Fruit fly (Drosophila melanogaster): ENCODE data around the gene Gprk2.
A peak's percentile ranks its signal among the peaks of the same experiment; 100 is the strongest.

Gene Gprk2

DNA sequence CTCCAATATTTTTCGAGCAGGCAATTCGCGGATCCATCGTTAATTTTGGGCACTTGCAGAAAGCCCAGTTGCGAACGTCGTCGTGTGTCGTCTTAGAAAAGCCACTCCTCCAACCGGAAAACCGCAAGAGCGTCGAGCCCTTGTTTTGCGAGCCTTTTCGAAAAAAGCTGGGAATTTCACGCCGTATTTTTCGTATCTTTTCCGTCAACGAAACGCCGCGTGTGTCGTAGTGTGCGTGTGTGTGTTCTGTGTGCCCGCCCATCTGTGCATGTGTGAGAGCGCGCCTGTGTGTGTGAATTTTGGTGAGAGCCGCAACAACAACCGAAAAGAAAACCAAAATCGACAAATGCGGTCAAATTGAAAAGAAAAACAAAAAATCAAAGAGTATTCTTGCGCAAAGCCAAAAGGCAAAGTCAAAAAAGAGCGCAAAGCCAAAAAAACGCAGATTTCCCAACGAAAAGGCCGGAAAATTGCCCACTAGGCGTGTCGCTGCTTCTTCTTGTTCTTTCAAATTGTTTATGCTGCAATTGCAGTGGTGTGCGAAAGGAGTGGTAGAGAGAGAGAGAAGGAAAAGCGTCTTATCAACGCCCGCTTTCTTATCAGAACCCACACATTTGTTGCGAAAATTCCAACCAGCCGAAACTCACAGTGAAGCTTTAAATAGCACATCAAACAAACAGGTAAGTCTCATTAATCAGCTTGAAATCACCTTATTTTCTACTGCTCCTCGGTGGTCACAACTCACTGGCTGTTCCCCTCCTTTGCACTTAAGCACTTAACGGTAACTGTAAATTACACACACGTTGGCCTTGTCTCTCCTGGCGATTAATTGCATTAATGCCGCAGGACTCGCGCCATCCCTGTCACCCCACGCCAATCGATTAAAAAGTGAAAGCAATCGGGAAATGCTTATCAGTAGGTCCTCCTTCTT lies 497 bp downstream of the Gprk2 start, which contains the start of gene PNPase:
Gene PNPase (minus strand): TSS at position 176 of the 931 bp plus-strand sequence.
- peak; percentile 81 for TF ChIP-seq CG1621 (tag; optimal IDR thresholded peaks at IDR 0.05)
- no peak for TF ChIP-seq lz (GFP tag; optimal IDR thresholded peaks at IDR 0.05)
- peak; percentile 65; the same call in 2 of the 3 replicates for TF ChIP-seq CG8119 (GFP tag; IDR thresholded peaks at IDR 0.05)
- TF ChIP-seq CG15336 (GFP tag; IDR thresholded peaks at IDR 0.05): peak; percentile 64
- TF ChIP-seq Eip78C (GFP tag): peak; percentile 35
- TF ChIP-seq CG9139 (GFP tag; optimal IDR thresholded peaks at IDR 0.05): peak; percentile 30
- peak; percentile 13 for TF ChIP-seq Blimp-1 (GFP tag; optimal IDR thresholded peaks at IDR 0.05)
- peak in 1 of 2 experiments; percentile 32 for TF ChIP-seq ss (GFP tag; optimal IDR thresholded peaks at IDR 0.05)
- TF ChIP-seq CG11762 (GFP tag; optimal IDR thresholded peaks at IDR 0.05; ENCODE audit: insufficient read depth): no peak
- TF ChIP-seq CG6854 (GFP tag; optimal IDR thresholded peaks at IDR 0.05): peak; percentile 44
- 0 out of 3 replicates have a peak, but pooled peaks have one; percentile 4 for TF ChIP-seq CG6163 (GFP tag; IDR thresholded peaks at IDR 0.05)
- peak; percentile 26 for TF ChIP-seq Sox102F (GFP tag; optimal IDR thresholded peaks at IDR 0.05)
- TF ChIP-seq eg (GFP tag; IDR thresholded peaks at IDR 0.05): peak; percentile 26; the same call in 1 of the 3 replicates
- TF ChIP-seq svp (GFP tag): peak; percentile 82
- peak; percentile 67 for TF ChIP-seq CG6276 (GFP tag; optimal IDR thresholded peaks at IDR 0.05)
- TF ChIP-seq CG6808 (GFP tag; optimal IDR thresholded peaks at IDR 0.05): no peak
- no peak for TF ChIP-seq Smox (GFP tag; optimal IDR thresholded peaks at IDR 0.05)

DNA sequence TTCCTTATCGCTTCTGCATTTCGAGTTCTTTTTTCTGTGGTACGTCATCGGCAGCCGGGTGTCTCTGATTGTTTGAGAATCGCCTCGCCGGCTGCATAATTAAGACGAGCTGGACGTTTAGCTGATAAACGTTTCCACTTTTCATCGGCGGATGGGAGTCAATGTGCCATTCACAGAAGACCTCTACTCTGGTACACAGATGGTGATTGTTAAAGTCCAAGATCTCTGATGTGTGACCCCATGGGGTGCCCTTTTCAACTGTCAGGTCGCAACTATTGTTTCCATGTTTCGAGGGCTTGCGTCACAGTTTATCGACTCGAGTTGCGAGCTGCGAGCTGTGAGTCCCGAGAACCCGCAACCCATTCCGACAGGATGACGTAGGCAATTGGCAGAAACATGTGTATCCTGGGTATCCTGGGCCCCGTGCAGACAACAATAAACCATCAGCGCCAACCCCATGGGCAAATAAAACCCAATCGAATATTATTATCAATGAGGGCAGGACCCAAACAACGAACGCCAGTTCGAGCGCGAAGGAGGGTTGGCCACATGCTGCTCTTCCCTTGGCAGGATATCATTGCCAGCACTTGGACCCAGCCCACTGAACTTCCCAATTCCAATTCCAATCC lies 2.1 kb downstream of the Gprk2 start:
- TF ChIP-seq CG11294 (GFP tag; IDR thresholded peaks at IDR 0.05) (no peak), svp (GFP tag) (peak; percentile 97), CG6808 (GFP tag; optimal IDR thresholded peaks at IDR 0.05) (peak; percentile 7)

DNA sequence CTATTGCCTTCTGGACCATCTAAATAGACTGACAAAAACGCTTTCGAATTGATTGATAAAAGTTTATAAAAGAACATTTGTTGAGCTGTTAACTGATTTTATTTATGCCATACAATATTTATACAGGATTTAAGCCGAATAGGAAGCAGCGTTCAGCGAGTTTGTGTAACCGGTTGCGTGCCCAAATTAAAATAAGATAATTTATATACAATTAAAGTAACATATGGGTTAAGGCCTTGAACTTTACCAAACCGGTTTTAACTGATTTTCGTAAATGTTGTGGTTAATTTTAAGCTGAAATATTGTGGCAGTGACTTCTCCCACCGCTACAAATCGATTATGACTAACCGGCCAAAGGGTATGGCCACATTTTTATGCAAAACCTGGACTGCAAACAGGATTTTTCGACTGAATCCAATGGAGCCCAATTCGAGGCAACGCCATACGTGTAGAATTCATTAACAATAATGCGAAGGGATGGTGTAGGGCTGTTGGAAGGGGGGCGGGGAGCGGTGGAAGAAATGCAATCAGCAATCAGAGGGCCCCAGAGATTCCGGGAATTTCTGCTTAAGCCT lies 4.7 kb downstream of the Gprk2 start:
- TF ChIP-seq eg (GFP tag; IDR thresholded peaks at IDR 0.05): no peak
- TF ChIP-seq fd85E (GFP tag; optimal IDR thresholded peaks at IDR 0.05): no peak
- no peak for TF ChIP-seq Hr38 (GFP tag; optimal IDR thresholded peaks at IDR 0.05)
- peak; percentile 35 for TF ChIP-seq Eip75B (GFP tag; optimal IDR thresholded peaks at IDR 0.05)
- peak; percentile 7 for TF ChIP-seq CG1621 (tag; optimal IDR thresholded peaks at IDR 0.05)
- no peak for TF ChIP-seq CG3032 (tag; optimal IDR thresholded peaks at IDR 0.05)
- TF ChIP-seq dac (GFP tag; optimal IDR thresholded peaks at IDR 0.05): no peak
- TF ChIP-seq Ets21C (GFP tag; optimal IDR thresholded peaks at IDR 0.05): no peak
- peak; percentile 55 for TF ChIP-seq Eip78C (GFP tag)
- no peak for TF ChIP-seq Blimp-1 (GFP tag; optimal IDR thresholded peaks at IDR 0.05)
- TF ChIP-seq ss (GFP tag; optimal IDR thresholded peaks at IDR 0.05): no peak
- TF ChIP-seq vri (GFP tag; optimal IDR thresholded peaks at IDR 0.05): no peak
- no peak for TF ChIP-seq spab (GFP tag; optimal IDR thresholded peaks at IDR 0.05)
- peak; percentile 22 for TF ChIP-seq Met (GFP tag; optimal IDR thresholded peaks at IDR 0.05)
- no peak for TF ChIP-seq CG16779 (tag; optimal IDR thresholded peaks at IDR 0.05)
- no peak for TF ChIP-seq CG11294 (GFP tag; IDR thresholded peaks at IDR 0.05)
- no peak for TF ChIP-seq CG6854 (GFP tag; optimal IDR thresholded peaks at IDR 0.05)
- no peak for TF ChIP-seq Sox102F (GFP tag; optimal IDR thresholded peaks at IDR 0.05)
- no peak for TF ChIP-seq CG10631 (GFP tag; optimal IDR thresholded peaks at IDR 0.05)
- no peak for TF ChIP-seq Hr39 (GFP tag; optimal IDR thresholded peaks at IDR 0.05)
- no peak for TF ChIP-seq Hr4 (GFP tag; optimal IDR thresholded peaks at IDR 0.05)
- no peak for TF ChIP-seq fkh (GFP tag; optimal IDR thresholded peaks at IDR 0.05)
- TF ChIP-seq CG3919 (GFP tag; optimal IDR thresholded peaks at IDR 0.05): no peak
- peak; percentile 68 for TF ChIP-seq svp (GFP tag)
- TF ChIP-seq salr (GFP tag; optimal IDR thresholded peaks at IDR 0.05): no peak
- no peak for TF ChIP-seq CG10669 (GFP tag; optimal IDR thresholded peaks at IDR 0.05)
- no peak for TF ChIP-seq CG8632 (GFP tag; optimal IDR thresholded peaks at IDR 0.05)
- no peak for TF ChIP-seq fd59A (GFP tag; optimal IDR thresholded peaks at IDR 0.05)
- TF ChIP-seq CG6163 (GFP tag; IDR thresholded peaks at IDR 0.05): no peak
- TF ChIP-seq CG31627 (GFP tag; optimal IDR thresholded peaks at IDR 0.05): peak; percentile 27
- no peak for TF ChIP-seq CG11902 (GFP tag; optimal IDR thresholded peaks at IDR 0.05)
- TF ChIP-seq Ets96B (tag; optimal IDR thresholded peaks at IDR 0.05): no peak
- TF ChIP-seq CG34406 (GFP tag; optimal IDR thresholded peaks at IDR 0.05): peak; percentile 6
- TF ChIP-seq CG6276 (GFP tag; optimal IDR thresholded peaks at IDR 0.05): no peak
- TF ChIP-seq CG6808 (GFP tag; optimal IDR thresholded peaks at IDR 0.05): no peak
- no peak for TF ChIP-seq Lpt (GFP tag; optimal IDR thresholded peaks at IDR 0.05)

Data from whole organism, prepupa.